Worm (Caenorhabditis elegans): ENCODE results near the gene M03F4.6.
A peak's percentile ranks its signal among the peaks of the same experiment; 100 is the strongest.

M03F4.6 gene

ce11 chrX:4981059-4981458, 11.9 kb upstream of the M03F4.6 start:
- no peak for TF ChIP-seq ceh-36 (tag; optimal IDR thresholded peaks at IDR 0.05)
- TF ChIP-seq tbx-11 (GFP tag; IDR thresholded peaks at IDR 0.05) = no peak
- TF ChIP-seq pes-1 (GFP tag; IDR thresholded peaks at IDR 0.05) = no peak
- no peak for TF ChIP-seq flt-1 (GFP tag; IDR thresholded peaks at IDR 0.05)
- TF ChIP-seq aly-1 (tag; optimal IDR thresholded peaks at IDR 0.05) = no peak

ce11 chrX:4979060-4979459, 9.9 kb upstream of the M03F4.6 start:
- TF ChIP-seq aly-1 (tag; optimal IDR thresholded peaks at IDR 0.05) (no peak), sea-1 (GFP tag; conservative IDR thresholded peaks at IDR 0.05) (no peak), B0310.2 (tag; optimal IDR thresholded peaks at IDR 0.05) (no peak), tra-4 (tag; optimal IDR thresholded peaks at IDR 0.05) (no peak)

- TF ChIP-seq tbx-11 (GFP tag; IDR thresholded peaks at IDR 0.05) (no peak), hmbx-1 (tag; optimal IDR thresholded peaks at IDR 0.05) (no peak), sea-1 (GFP tag; conservative IDR thresholded peaks at IDR 0.05) (no peak), ceh-13 (GFP tag; optimal IDR thresholded peaks at IDR 0.05) (no peak), F13C5.2 (tag; optimal IDR thresholded peaks at IDR 0.05) (no peak)
These were observed 9.0 kb upstream of the M03F4.6 start for ce11 chrX:4978103-4978502.

ce11 chrX:4976530-4976929, 7.4 kb upstream of the M03F4.6 start, which contains the start of gene lfi-1:
Gene lfi-1, plus strand, starts transcription at chrX:4976830.
- no peak for TF ChIP-seq tbx-37 (GFP tag; conservative IDR thresholded peaks at IDR 0.05)
- no peak for TF ChIP-seq B0310.2 (tag; optimal IDR thresholded peaks at IDR 0.05)
- TF ChIP-seq ama-1 (optimal IDR thresholded peaks at IDR 0.05) = no peak
- no peak for TF ChIP-seq pes-1 (GFP tag; IDR thresholded peaks at IDR 0.05)
- no peak for TF ChIP-seq F13C5.2 (tag; optimal IDR thresholded peaks at IDR 0.05)
- no peak for TF ChIP-seq tbx-11 (GFP tag; IDR thresholded peaks at IDR 0.05)
- TF ChIP-seq scrt-1 (GFP tag; IDR thresholded peaks at IDR 0.05) = no peak
- no peak for TF ChIP-seq ceh-36 (tag; optimal IDR thresholded peaks at IDR 0.05)
- TF ChIP-seq tra-4 (tag; optimal IDR thresholded peaks at IDR 0.05) = no peak
- TF ChIP-seq flt-1 (GFP tag; IDR thresholded peaks at IDR 0.05) = no peak
- TF ChIP-seq aly-1 (tag; optimal IDR thresholded peaks at IDR 0.05) = no peak
- TF ChIP-seq hmbx-1 (tag; optimal IDR thresholded peaks at IDR 0.05) = no peak
- no peak for TF ChIP-seq ets-7 (tag; optimal IDR thresholded peaks at IDR 0.05)

ce11 chrX:4974486-4974885, 5.4 kb upstream of the M03F4.6 start:
- TF ChIP-seq hmg-4 (GFP tag; optimal IDR thresholded peaks at IDR 0.05) (no peak), B0310.2 (tag; optimal IDR thresholded peaks at IDR 0.05) (no peak), ceh-13 (GFP tag; optimal IDR thresholded peaks at IDR 0.05) (no peak), ets-7 (tag; optimal IDR thresholded peaks at IDR 0.05) (no peak), hmbx-1 (tag; optimal IDR thresholded peaks at IDR 0.05) (no peak), ceh-36 (tag; optimal IDR thresholded peaks at IDR 0.05) (no peak), sea-1 (GFP tag; conservative IDR thresholded peaks at IDR 0.05) (no peak), flt-1 (GFP tag; IDR thresholded peaks at IDR 0.05) (no peak), ama-1 (optimal IDR thresholded peaks at IDR 0.05) (no peak), pes-1 (GFP tag; IDR thresholded peaks at IDR 0.05) (no peak), aly-1 (tag; optimal IDR thresholded peaks at IDR 0.05) (no peak), hnd-1 (tag; optimal IDR thresholded peaks at IDR 0.05) (no peak), tra-4 (tag; optimal IDR thresholded peaks at IDR 0.05) (no peak), tbx-37 (GFP tag; conservative IDR thresholded peaks at IDR 0.05) (no peak), F13C5.2 (tag; optimal IDR thresholded peaks at IDR 0.05) (no peak)

- TF ChIP-seq B0310.2 (tag; optimal IDR thresholded peaks at IDR 0.05) (no peak), scrt-1 (GFP tag; IDR thresholded peaks at IDR 0.05) (no peak), aly-1 (tag; optimal IDR thresholded peaks at IDR 0.05) (no peak), flt-1 (GFP tag; IDR thresholded peaks at IDR 0.05) (no peak), sea-1 (GFP tag; conservative IDR thresholded peaks at IDR 0.05) (no peak), tbx-11 (GFP tag; IDR thresholded peaks at IDR 0.05) (no peak), tbx-37 (GFP tag; conservative IDR thresholded peaks at IDR 0.05) (no peak), F13C5.2 (tag; optimal IDR thresholded peaks at IDR 0.05) (no peak), tra-4 (tag; optimal IDR thresholded peaks at IDR 0.05) (no peak), pes-1 (GFP tag; IDR thresholded peaks at IDR 0.05) (no peak), ceh-13 (GFP tag; optimal IDR thresholded peaks at IDR 0.05) (no peak), hnd-1 (tag; optimal IDR thresholded peaks at IDR 0.05) (no peak), ceh-36 (tag; optimal IDR thresholded peaks at IDR 0.05) (no peak), ets-7 (tag; optimal IDR thresholded peaks at IDR 0.05) (no peak), ama-1 (optimal IDR thresholded peaks at IDR 0.05) (no peak), hmbx-1 (tag; optimal IDR thresholded peaks at IDR 0.05) (no peak), hmg-4 (GFP tag; optimal IDR thresholded peaks at IDR 0.05) (no peak)
These were observed 3.0 kb upstream of the M03F4.6 start for ce11 chrX:4972039-4972581.

DNA sequence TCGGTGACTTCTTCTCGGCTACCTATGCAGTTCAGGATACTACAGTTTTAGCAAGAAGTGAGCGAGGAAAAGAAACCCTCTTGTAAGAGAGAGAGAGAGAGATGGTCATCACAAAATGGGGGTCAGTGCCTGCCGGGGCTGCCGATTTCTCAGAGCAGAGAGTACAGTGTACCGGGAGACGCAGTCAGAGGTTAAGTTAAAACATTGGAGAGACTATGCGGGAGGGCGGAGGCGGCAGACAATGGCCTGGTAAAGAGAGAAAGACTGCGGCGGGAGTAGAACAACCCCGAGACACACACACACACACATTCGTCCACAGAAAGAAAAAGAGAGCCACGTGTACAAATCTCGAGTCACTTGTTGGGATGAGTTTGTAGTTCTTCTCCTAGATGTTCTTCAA, 2.3 kb upstream of the M03F4.6 start:
- TF ChIP-seq hmg-4 (GFP tag; optimal IDR thresholded peaks at IDR 0.05) = peak; percentile 69
- TF ChIP-seq aly-1 (tag; optimal IDR thresholded peaks at IDR 0.05) = peak; percentile 78
- TF ChIP-seq tbx-37 (GFP tag; conservative IDR thresholded peaks at IDR 0.05) = peak; percentile 46
- TF ChIP-seq ama-1 (optimal IDR thresholded peaks at IDR 0.05) = no peak

- no peak for TF ChIP-seq hmg-4 (GFP tag; optimal IDR thresholded peaks at IDR 0.05)
- no peak for TF ChIP-seq tra-4 (tag; optimal IDR thresholded peaks at IDR 0.05)
- TF ChIP-seq sea-1 (GFP tag; conservative IDR thresholded peaks at IDR 0.05) = no peak
- no peak for TF ChIP-seq flt-1 (GFP tag; IDR thresholded peaks at IDR 0.05)
- no peak for TF ChIP-seq ama-1 (optimal IDR thresholded peaks at IDR 0.05)
- TF ChIP-seq tbx-37 (GFP tag; conservative IDR thresholded peaks at IDR 0.05) = no peak
- no peak for TF ChIP-seq F13C5.2 (tag; optimal IDR thresholded peaks at IDR 0.05)
- TF ChIP-seq tbx-11 (GFP tag; IDR thresholded peaks at IDR 0.05) = no peak
- no peak for TF ChIP-seq B0310.2 (tag; optimal IDR thresholded peaks at IDR 0.05)
- no peak for TF ChIP-seq pes-1 (GFP tag; IDR thresholded peaks at IDR 0.05)
- TF ChIP-seq hmbx-1 (tag; optimal IDR thresholded peaks at IDR 0.05) = no peak
- TF ChIP-seq hnd-1 (tag; optimal IDR thresholded peaks at IDR 0.05) = no peak
- no peak for TF ChIP-seq ets-7 (tag; optimal IDR thresholded peaks at IDR 0.05)
- TF ChIP-seq scrt-1 (GFP tag; IDR thresholded peaks at IDR 0.05) = no peak
- TF ChIP-seq aly-1 (tag; optimal IDR thresholded peaks at IDR 0.05) = no peak
- TF ChIP-seq ceh-13 (GFP tag; optimal IDR thresholded peaks at IDR 0.05) = no peak
These were observed 1.8 kb upstream of the M03F4.6 start, which contains the start of gene calu-1 for ce11 chrX:4970863-4971345. Gene calu-1, minus strand, starts transcription at chrX:4970913.

Measured in whole organism, early embryonic.